Worm (Caenorhabditis elegans) whole organism, L4 larva: ENCODE results near the gene mif-1.

ENCODE experiments used
- D1046.2 ChIP-seq: fragments of 200-800 bp; sonication (Bioruptor generic); IDR thresholded peaks from 2 replicates; pipeline ENCODE4 v1.3.6; 2022; ENCODE audit warnings: missing genetic modification characterization, missing compliant biosample characterization
- F49E8.2 ChIP-seq: sonication (generic microtip); optimal IDR thresholded peaks from 2 replicates; lab custom pipeline; 2016; ENCODE audit warnings: missing compliant biosample characterization, mild to moderate bottlenecking, missing genetic modification characterization, borderline replicate concordance
- T26A8.4 ChIP-seq: fragments of 200-800 bp; sonication (Bioruptor generic); IDR thresholded peaks from 2 replicates; pipeline ENCODE4 v1.3.6; 2022; ENCODE audit warnings: missing genetic modification characterization, missing compliant biosample characterization
- Y48G9A.11 ChIP-seq: fragments of 200-800 bp; sonication (Bioruptor generic); IDR thresholded peaks from 2 replicates; pipeline ENCODE4 v1.3.6; 2022; ENCODE audit warnings: missing genetic modification reagents, missing genetic modification characterization, missing compliant biosample characterization
- Y5F2A.4 ChIP-seq: fragments of 200-800 bp; sonication (Bioruptor generic); optimal IDR thresholded peaks from 2 replicates; lab custom pipeline; 2018; ENCODE audit warnings: mild to moderate bottlenecking, missing genetic modification characterization, missing compliant biosample characterization
- ZK337.2 ChIP-seq: fragments of 200-800 bp; sonication (Bioruptor generic); IDR thresholded peaks from 2 replicates; pipeline ENCODE4 v1.3.6; 2022; ENCODE audit warnings: missing genetic modification reagents, missing genetic modification characterization, missing compliant biosample characterization
- aha-1 ChIP-seq: fragments of 150-350 bp; peaks from one replicate; lab custom pipeline; 2014; ENCODE audit warnings: missing biosample characterization, missing genetic modification characterization
- ama-1 ChIP-seq: fragments of 150-350 bp; optimal IDR thresholded peaks from 2 replicates; lab custom pipeline; 2014; ENCODE audit warnings: inconsistent platforms, mixed read lengths
- arid-1 ChIP-seq: fragments of 200-800 bp; sonication (Bioruptor generic); conservative IDR thresholded peaks from 2 replicates; pipeline ENCODE4 v1.3.6; 2022; ENCODE audit warnings: missing genetic modification reagents, missing genetic modification characterization, missing compliant biosample characterization
- ceh-20 ChIP-seq: fragments of 200-800 bp; sonication (Bioruptor generic); IDR thresholded peaks from 2 replicates; pipeline ENCODE4 v1.3.6; 2022; ENCODE audit warnings: missing genetic modification reagents, missing genetic modification characterization, missing compliant biosample characterization
- ceh-28 ChIP-seq: fragments of 150-350 bp; optimal IDR thresholded peaks from 2 replicates; lab custom pipeline; 2014; ENCODE audit warnings: missing biosample characterization, missing genetic modification reagents, missing genetic modification characterization
- ceh-32 ChIP-seq: sonication (generic microtip); optimal IDR thresholded peaks from 2 replicates; lab custom pipeline; 2016; ENCODE audit warnings: mild to moderate bottlenecking, missing genetic modification characterization, missing compliant biosample characterization; ENCODE audit not compliant: poor library complexity
- ctbp-1 ChIP-seq: fragments of 200-800 bp; sonication (Bioruptor generic); IDR thresholded peaks from 2 replicates; pipeline ENCODE4 v1.3.6; 2022; ENCODE audit warnings: missing genetic modification reagents, missing genetic modification characterization, missing compliant biosample characterization
- daf-8 ChIP-seq: fragments of 200-800 bp; sonication (Bioruptor generic); IDR thresholded peaks from 2 replicates; pipeline ENCODE4 v1.3.6; 2022; ENCODE audit warnings: missing genetic modification characterization, missing compliant biosample characterization
- dpl-1 ChIP-seq: fragments of 150-350 bp; optimal IDR thresholded peaks from 2 replicates; lab custom pipeline; 2014; ENCODE audit warnings: missing biosample characterization, missing genetic modification reagents, missing genetic modification characterization
- duxl-1 ChIP-seq: sonication (generic microtip); optimal IDR thresholded peaks from 2 replicates; lab custom pipeline; 2016; ENCODE audit warnings: mild to moderate bottlenecking, missing genetic modification characterization, moderate library complexity, missing compliant biosample characterization; ENCODE audit not compliant: poor library complexity
- fkh-10 ChIP-seq: fragments of 150-350 bp; optimal IDR thresholded peaks from 2 replicates; lab custom pipeline; 2014; ENCODE audit warnings: missing biosample characterization, missing genetic modification reagents, missing genetic modification characterization
- hif-1 ChIP-seq, 2 experiments: sonication (generic microtip); optimal IDR thresholded peaks; 2 replicates each; lab custom pipeline; 2016 to 2017; ENCODE audit warnings: missing compliant biosample characterization in 2 of 2, missing genetic modification characterization in 2 of 2, missing genetic modification reagents in 2 of 2, missing genotype in 2 of 2, mild to moderate bottlenecking in 1 of 2
- hmg-1.1 ChIP-seq: fragments of 200-800 bp; sonication (Bioruptor generic); IDR thresholded peaks from 2 replicates; pipeline ENCODE4 v1.3.6; 2022; ENCODE audit warnings: missing genetic modification reagents, missing genetic modification characterization, missing compliant biosample characterization
- jun-1 ChIP-seq: fragments of 150-350 bp; optimal IDR thresholded peaks from 2 replicates; lab custom pipeline; 2014; ENCODE audit warnings: missing biosample characterization, missing genetic modification reagents, missing genetic modification characterization
- lim-7 ChIP-seq: fragments of 200-800 bp; sonication (Bioruptor generic); IDR thresholded peaks from 2 replicates; pipeline ENCODE4 v1.3.6; 2022; ENCODE audit warnings: missing genetic modification characterization, missing compliant biosample characterization
- lin-1 ChIP-seq: fragments of 200-800 bp; sonication (Bioruptor generic); IDR thresholded peaks from 2 replicates; pipeline ENCODE4 v1.3.6; 2022; ENCODE audit warnings: missing genetic modification reagents, missing genetic modification characterization, missing compliant biosample characterization
- lin-15B ChIP-seq: fragments of 150-350 bp; sonication (generic microtip); optimal IDR thresholded peaks from 3 replicates; lab custom pipeline; 2014; ENCODE audit warnings: missing biosample characterization, missing genetic modification characterization
- lin-29 ChIP-seq: fragments of 200-800 bp; sonication (Bioruptor generic); IDR thresholded peaks from 2 replicates; pipeline ENCODE4 v1.3.6; 2022; ENCODE audit warnings: missing genetic modification reagents, missing genetic modification characterization, missing compliant biosample characterization
- lin-38 ChIP-seq: fragments of 200-800 bp; sonication (Bioruptor generic); IDR thresholded peaks from 2 replicates; pipeline ENCODE4 v1.3.6; 2022; ENCODE audit warnings: missing genetic modification reagents, missing genetic modification characterization, missing compliant biosample characterization
- lsy-2 ChIP-seq, 2 experiments: fragments of 150-350 bp in 1 of 2; sonication (generic microtip) in 1 of 2; optimal IDR thresholded peaks; 2 replicates each; lab custom pipeline; 2014 to 2017; ENCODE audit warnings: missing biosample characterization in 2 of 2, missing genetic modification characterization in 2 of 2
- mes-2 ChIP-seq: sonication (generic microtip); optimal IDR thresholded peaks from 2 replicates; lab custom pipeline; 2016; ENCODE audit warnings: missing genotype, mild to moderate bottlenecking, missing genetic modification characterization, missing compliant biosample characterization; ENCODE audit not compliant: poor library complexity, severe bottlenecking
- mxl-3 ChIP-seq: fragments of 200-800 bp; sonication (Bioruptor generic); optimal IDR thresholded peaks from 2 replicates; lab custom pipeline; 2018; ENCODE audit warnings: mild to moderate bottlenecking, missing genetic modification characterization, missing compliant biosample characterization
- nhr-41 ChIP-seq: fragments of 200-800 bp; sonication (Bioruptor generic); IDR thresholded peaks from 2 replicates; pipeline ENCODE4 v1.3.6; 2022; ENCODE audit warnings: missing genetic modification reagents, missing genetic modification characterization, missing compliant biosample characterization
- nhr-42 ChIP-seq: fragments of 200-800 bp; sonication (Bioruptor generic); IDR thresholded peaks from 2 replicates; pipeline ENCODE4 v1.3.6; 2022; ENCODE audit warnings: missing genetic modification characterization, missing compliant biosample characterization
- nhr-48 ChIP-seq: sonication (generic microtip); optimal IDR thresholded peaks from 2 replicates; lab custom pipeline; 2016; ENCODE audit warnings: mild to moderate bottlenecking, missing genetic modification characterization, missing compliant biosample characterization
- nhr-77 ChIP-seq: fragments of 150-350 bp; optimal IDR thresholded peaks from 2 replicates; lab custom pipeline; 2014; ENCODE audit warnings: missing biosample characterization, missing genetic modification characterization
- pha-4 ChIP-seq, 2 experiments: fragments of 150-350 bp in 1 of 2; fragments of 200-800 bp in 1 of 2; sonication (Bioruptor generic) in 1 of 2; IDR thresholded peaks in 1 of 2; optimal IDR thresholded peaks in 1 of 2; 2 replicates each; pipeline versions ENCODE4 v1.3.6 to Lab custom; 2014 to 2022; ENCODE audit warnings: missing genetic modification characterization in 2 of 2, missing genetic modification reagents in 2 of 2, missing biosample characterization in 1 of 2, missing compliant biosample characterization in 1 of 2
- rbr-2 ChIP-seq: sonication (generic microtip); optimal IDR thresholded peaks from 2 replicates; lab custom pipeline; 2016; ENCODE audit warnings: missing genotype, missing genetic modification characterization, missing compliant biosample characterization
- sdz-12 ChIP-seq: fragments of 200-800 bp; sonication (Bioruptor generic); optimal IDR thresholded peaks from 2 replicates; lab custom pipeline; 2018; ENCODE audit warnings: mild to moderate bottlenecking, missing genetic modification characterization, missing compliant biosample characterization
- snpc-1.2 ChIP-seq: fragments of 200-800 bp; sonication (Bioruptor generic); IDR thresholded peaks from 2 replicates; pipeline ENCODE4 v1.3.6; 2022; ENCODE audit warnings: missing genetic modification reagents, missing genetic modification characterization, missing compliant biosample characterization
- snpc-4 ChIP-seq: fragments of 150-350 bp; optimal IDR thresholded peaks from 2 replicates; lab custom pipeline; 2014; ENCODE audit warnings: missing biosample characterization, missing genetic modification characterization
- unc-130 ChIP-seq: sonication (generic microtip); optimal IDR thresholded peaks from 2 replicates; lab custom pipeline; 2016; ENCODE audit warnings: missing genetic modification reagents, missing genetic modification characterization, missing compliant biosample characterization
- unc-62 ChIP-seq, 3 experiments: fragments of 150-350 bp in 1 of 3; sonication (generic microtip); optimal IDR thresholded peaks in 2 of 3; peaks in 1 of 3; 1 replicate in 1 of 3; 2 replicates in 2 of 3; lab custom pipeline; 2014 to 2017; ENCODE audit warnings: missing biosample characterization in 3 of 3, missing genetic modification characterization in 3 of 3, missing genetic modification reagents in 3 of 3, missing genotype in 1 of 3
- zag-1 ChIP-seq: fragments of 150-350 bp; optimal IDR thresholded peaks from 2 replicates; lab custom pipeline; 2014; ENCODE audit warnings: missing biosample characterization, missing genetic modification characterization
- zfp-3 ChIP-seq: fragments of 200-800 bp; sonication (Bioruptor generic); conservative IDR thresholded peaks from 2 replicates; pipeline ENCODE4 v1.3.6; 2022; ENCODE audit warnings: missing genetic modification reagents, missing genetic modification characterization, missing compliant biosample characterization
- zip-11 ChIP-seq: fragments of 200-800 bp; sonication (Bioruptor generic); IDR thresholded peaks from 2 replicates; pipeline ENCODE4 v1.3.6; 2022; ENCODE audit warnings: missing genetic modification characterization, missing compliant biosample characterization
- zip-2 ChIP-seq: fragments of 150-350 bp; optimal IDR thresholded peaks from 2 replicates; lab custom pipeline; 2014; ENCODE audit warnings: missing biosample characterization, missing genetic modification characterization

The mif-1 gene

DNA sequence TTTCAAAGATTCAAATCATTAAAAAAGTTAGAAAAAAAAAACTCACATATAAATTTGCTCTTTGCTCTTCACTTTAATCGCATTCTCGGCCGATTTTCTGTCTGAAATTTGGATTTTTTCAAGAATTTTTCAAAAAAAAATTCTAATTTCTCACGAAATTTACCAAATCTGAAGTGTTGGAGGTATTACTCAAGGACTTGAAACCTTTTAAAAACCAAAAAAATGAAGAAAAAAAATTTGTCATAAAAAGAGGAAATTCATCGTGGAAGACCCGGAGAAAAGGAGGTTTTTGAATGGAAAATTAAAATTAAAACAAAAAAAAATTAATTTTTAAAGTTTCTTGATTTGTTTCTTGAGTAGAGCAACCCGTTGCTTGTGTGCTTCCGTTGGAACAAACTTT, 14.2 kb downstream of the mif-1 start, which contains the start of gene Y56A3A.2:
TSS of gene Y56A3A.2 (minus strand) at position 101 of the 400 bp plus-strand sequence.
- TF ChIP-seq pha-4 (GFP tag; IDR thresholded peaks at IDR 0.05; lab: Robert Waterston, UW) (no peak), pha-4 (tag; optimal IDR thresholded peaks at IDR 0.05; lab: Kevin White, UChicago) (no peak)
- TF ChIP-seq, all 104 proteins: peak for 0

DNA sequence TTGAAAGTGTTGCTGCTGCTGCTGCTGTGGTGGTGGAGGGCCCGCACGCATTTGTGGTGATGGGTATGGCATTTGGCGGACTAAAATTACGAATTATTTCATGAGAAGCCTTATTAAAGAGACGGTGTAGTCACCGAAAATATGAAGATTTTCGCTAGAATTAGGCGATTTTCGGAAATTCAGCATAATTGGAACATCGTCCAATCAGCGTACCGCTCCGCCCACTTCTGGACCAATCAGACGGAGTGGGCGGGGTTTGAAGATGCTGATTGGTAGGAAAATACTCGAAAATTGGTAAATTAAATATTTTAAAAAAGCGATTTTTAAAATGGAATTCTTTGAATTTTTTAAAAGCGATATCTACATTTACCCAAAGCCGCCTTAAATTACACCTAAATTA, 18.2 kb downstream of the mif-1 start:
- no peak for TF ChIP-seq ceh-20 (GFP tag; lab: Robert Waterston, UW)
- TF ChIP-seq lin-15B (tag; lab: Kevin White, UChicago) = no peak
- no peak for TF ChIP-seq ctbp-1 (GFP tag; lab: Robert Waterston, UW)
- TF ChIP-seq lim-7 = no peak
- no peak for TF ChIP-seq nhr-48 (tag; lab: Kevin White, UChicago)
- no peak for TF ChIP-seq mxl-3
- TF ChIP-seq unc-130 (GFP tag; lab: Kevin White, UChicago) = no peak
- no peak for TF ChIP-seq ama-1 (lab: Kevin White, UChicago)
- no peak for TF ChIP-seq zag-1
- no peak for TF ChIP-seq arid-1
- TF ChIP-seq daf-8 (GFP tag; lab: Robert Waterston, UW) = no peak
- TF ChIP-seq hmg-1.1 (GFP tag; lab: Robert Waterston, UW) = no peak
- no peak for TF ChIP-seq lin-29
- TF ChIP-seq nhr-77 (tag; lab: Kevin White, UChicago) = no peak
- no peak for TF ChIP-seq zfp-3 (GFP tag; lab: Robert Waterston, UW)
- no peak for TF ChIP-seq fkh-10
- TF ChIP-seq snpc-1.2 = no peak
- TF ChIP-seq, all 104 proteins: peak for 0

DNA sequence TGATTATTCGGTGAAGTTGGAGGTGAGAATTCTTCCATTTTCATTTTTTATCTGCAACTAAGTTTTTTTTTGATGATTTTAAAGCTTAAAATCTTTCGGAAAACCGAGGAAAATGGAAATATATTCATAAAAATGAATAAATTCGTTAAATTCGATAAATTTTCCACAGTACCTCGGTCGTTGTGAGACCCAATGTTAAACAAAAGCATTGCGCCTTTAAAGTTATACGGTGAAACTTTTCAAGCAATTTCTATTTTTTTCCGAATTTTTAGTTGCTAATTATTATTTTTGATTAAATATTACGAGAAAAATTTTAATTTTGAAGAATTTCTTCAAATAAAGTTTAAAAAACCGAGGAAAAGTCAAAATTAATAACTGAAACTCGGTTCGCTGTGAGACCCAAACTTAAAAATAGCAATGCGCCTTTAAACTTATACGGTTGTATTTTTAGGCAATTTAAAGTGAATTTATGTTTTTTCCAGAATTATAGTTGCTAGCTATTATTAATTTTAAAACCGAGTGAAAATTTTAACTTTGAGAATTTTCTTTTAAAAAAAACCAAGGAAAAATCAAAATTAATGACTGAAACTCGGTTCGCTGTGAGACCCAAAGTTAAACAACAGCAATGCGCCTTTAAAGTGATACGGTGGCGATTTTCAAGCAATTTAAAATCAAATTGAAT, 21.4 kb downstream of the mif-1 start, which contains the start of gene taf-12:
TSS of gene taf-12 (minus strand) at position 51 of the 682 bp plus-strand sequence.
- TF ChIP-seq lim-7 (no peak), F49E8.2 (tag; lab: Kevin White, UChicago) (peak; percentile 92), lin-15B (tag; lab: Kevin White, UChicago) (no peak), Y5F2A.4 (GFP tag; lab: Kevin White, UChicago) (no peak), rbr-2 (tag; lab: Kevin White, UChicago) (no peak), ctbp-1 (GFP tag; lab: Robert Waterston, UW) (no peak), pha-4 (GFP tag; IDR thresholded peaks at IDR 0.05; lab: Robert Waterston, UW) (no peak), pha-4 (tag; optimal IDR thresholded peaks at IDR 0.05; lab: Kevin White, UChicago) (no peak), Y48G9A.11 (GFP tag; lab: Robert Waterston, UW) (no peak), lsy-2 (tag; optimal IDR thresholded peaks at IDR 0.05; lab: Kevin White, UChicago) (no peak), dpl-1 (GFP tag; lab: Kevin White, UChicago) (no peak), lin-38 (GFP tag; lab: Robert Waterston, UW) (0 out of 2 replicates have a peak, but pooled peaks have one; percentile 25), nhr-41 (GFP tag; lab: Robert Waterston, UW) (no peak), sdz-12 (GFP tag; lab: Kevin White, UChicago) (no peak), ceh-20 (GFP tag; lab: Robert Waterston, UW) (no peak), zip-11 (no peak), unc-130 (GFP tag; lab: Kevin White, UChicago) (peak; percentile 61), unc-62 (GFP tag; optimal IDR thresholded peaks at IDR 0.05 in 1 of 2; lab: Kevin White, UChicago) (no peak), unc-62 (tag; optimal IDR thresholded peaks at IDR 0.05; lab: Kevin White, UChicago) (no peak), D1046.2 (no peak), hif-1 (tag; optimal IDR thresholded peaks at IDR 0.05; lab: Kevin White, UChicago) (no peak), ceh-32 (no peak)

DNA sequence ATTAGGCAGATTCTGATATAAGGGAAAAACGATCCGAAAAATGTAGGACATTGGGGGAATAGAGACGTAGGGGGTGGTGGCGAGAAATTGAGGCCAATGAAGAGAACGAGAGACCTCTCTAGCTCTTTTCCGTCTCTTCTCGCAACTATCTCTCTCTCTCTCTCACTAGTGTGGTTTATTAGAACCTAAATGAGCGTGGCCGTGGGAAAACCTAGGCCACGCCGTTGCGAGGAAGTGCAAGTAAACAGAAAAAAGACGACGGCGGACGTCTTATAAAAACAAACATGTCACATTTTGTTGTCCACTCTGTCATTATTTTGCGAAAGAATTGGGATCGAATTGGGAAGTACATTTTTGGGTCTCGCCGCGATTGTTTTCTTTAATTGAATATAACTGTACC, 22.1 kb downstream of the mif-1 start:
- no peak for TF ChIP-seq aha-1
- no peak for TF ChIP-seq ceh-28 (tag; lab: Kevin White, UChicago)
- peak; percentile 63 for TF ChIP-seq duxl-1 (tag; lab: Kevin White, UChicago)
- TF ChIP-seq lin-1 = 0 out of 2 replicates have a peak, but pooled peaks have one; percentile 36
- peak; percentile 9 for TF ChIP-seq jun-1 (tag; lab: Kevin White, UChicago)
- peak; percentile 97 for TF ChIP-seq mes-2 (tag; lab: Kevin White, UChicago)
- peak; percentile 72 to 91 for TF ChIP-seq lsy-2 (tag; optimal IDR thresholded peaks at IDR 0.05; lab: Kevin White, UChicago)
- peak; percentile 61 for TF ChIP-seq snpc-4
- no peak for TF ChIP-seq lin-15B (tag; lab: Kevin White, UChicago)
- TF ChIP-seq D1046.2 = no peak
- TF ChIP-seq zip-2 (tag; lab: Kevin White, UChicago) = no peak
- peak; percentile 36; the same call in 1 of the 2 replicates for TF ChIP-seq ZK337.2 (GFP tag; lab: Robert Waterston, UW)
- TF ChIP-seq T26A8.4 (GFP tag; lab: Robert Waterston, UW) = peak; percentile 56; the same call in 1 of the 2 replicates
- peak; percentile 25 for TF ChIP-seq nhr-48 (tag; lab: Kevin White, UChicago)
- TF ChIP-seq nhr-42 (GFP tag; lab: Robert Waterston, UW) = no peak
- peak; percentile 85 for TF ChIP-seq mxl-3
